Fruit fly (Drosophila melanogaster) ovary, adult (tissue): ENCODE measurements around the gene CG45676.

ENCODE experiments used
- CG17801 ChIP-seq: fragments of 200-800 bp; optimal IDR thresholded peaks from 2 replicates; lab custom pipeline; 2019; ENCODE audit warnings: missing biosample characterization, mild to moderate bottlenecking, missing genetic modification characterization, moderate library complexity; ENCODE audit not compliant: partially characterized antibody

CG45676 gene

DNA sequence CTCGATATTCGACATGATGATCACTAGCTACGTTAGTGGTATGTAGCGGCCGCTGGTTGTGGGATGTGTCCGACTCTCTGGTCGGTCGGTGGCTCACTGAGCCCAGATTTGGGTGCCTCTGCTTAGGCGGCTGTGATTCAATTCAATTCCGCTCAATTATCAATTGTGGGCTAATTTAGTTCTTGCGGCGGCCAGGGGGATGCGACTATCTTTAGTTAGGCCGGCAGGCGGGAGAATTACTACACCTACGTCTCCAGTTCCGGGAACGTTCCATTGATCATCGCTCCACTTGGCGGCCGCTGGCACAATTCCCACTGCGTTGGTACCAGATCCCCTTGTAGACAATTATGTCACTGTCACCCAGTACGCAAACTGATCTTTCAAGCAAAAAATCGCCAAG is at the start of gene CG45676, which contains the start of gene bumpel:
CG45676 (plus strand) TSS at position 318 of the 400 bp plus-strand sequence.
bumpel (minus strand) TSS at position 101 of the 400 bp plus-strand sequence.
- TF ChIP-seq CG17801, result no peak

DNA sequence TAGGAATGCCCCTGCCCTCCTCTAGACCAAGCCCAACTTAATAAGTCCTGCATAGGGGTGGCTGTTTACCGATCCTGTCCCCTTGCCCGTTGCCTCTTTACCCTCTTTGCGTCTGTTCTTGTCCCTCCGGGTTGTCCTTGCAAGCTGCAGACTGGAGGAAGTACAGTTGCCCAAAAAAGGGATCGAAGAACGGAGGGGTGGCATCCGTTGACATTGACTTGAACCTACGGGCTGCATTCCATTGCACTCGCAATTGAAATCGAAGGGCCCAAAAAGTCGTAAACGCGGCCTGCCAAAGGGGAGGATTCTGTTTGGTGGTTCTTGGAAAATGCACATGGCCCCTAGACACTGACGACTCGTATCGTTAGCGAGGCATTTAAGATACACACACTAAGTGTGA is 48.4 kb upstream of the CG45676 start:
- TF ChIP-seq CG17801, result no peak

DNA sequence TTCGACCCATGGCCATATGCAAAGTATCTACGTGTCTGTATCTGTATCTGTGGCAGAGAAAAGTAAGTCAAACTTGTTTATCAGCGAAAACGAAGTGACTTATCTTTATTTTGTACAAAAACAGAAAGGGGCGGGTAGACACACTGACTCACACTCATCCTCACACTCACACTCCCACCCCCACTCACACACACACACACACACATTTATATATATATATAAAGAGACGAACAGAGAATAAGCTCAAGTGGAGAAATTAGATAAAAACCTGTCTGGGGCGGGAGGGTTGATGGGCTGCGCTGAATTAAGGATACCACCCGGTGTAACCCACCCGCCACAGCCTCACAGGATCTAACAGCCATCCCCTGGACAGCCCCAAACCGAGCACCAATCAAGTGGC is 47.9 kb upstream of the CG45676 start:
- TF ChIP-seq CG17801, result no peak

DNA sequence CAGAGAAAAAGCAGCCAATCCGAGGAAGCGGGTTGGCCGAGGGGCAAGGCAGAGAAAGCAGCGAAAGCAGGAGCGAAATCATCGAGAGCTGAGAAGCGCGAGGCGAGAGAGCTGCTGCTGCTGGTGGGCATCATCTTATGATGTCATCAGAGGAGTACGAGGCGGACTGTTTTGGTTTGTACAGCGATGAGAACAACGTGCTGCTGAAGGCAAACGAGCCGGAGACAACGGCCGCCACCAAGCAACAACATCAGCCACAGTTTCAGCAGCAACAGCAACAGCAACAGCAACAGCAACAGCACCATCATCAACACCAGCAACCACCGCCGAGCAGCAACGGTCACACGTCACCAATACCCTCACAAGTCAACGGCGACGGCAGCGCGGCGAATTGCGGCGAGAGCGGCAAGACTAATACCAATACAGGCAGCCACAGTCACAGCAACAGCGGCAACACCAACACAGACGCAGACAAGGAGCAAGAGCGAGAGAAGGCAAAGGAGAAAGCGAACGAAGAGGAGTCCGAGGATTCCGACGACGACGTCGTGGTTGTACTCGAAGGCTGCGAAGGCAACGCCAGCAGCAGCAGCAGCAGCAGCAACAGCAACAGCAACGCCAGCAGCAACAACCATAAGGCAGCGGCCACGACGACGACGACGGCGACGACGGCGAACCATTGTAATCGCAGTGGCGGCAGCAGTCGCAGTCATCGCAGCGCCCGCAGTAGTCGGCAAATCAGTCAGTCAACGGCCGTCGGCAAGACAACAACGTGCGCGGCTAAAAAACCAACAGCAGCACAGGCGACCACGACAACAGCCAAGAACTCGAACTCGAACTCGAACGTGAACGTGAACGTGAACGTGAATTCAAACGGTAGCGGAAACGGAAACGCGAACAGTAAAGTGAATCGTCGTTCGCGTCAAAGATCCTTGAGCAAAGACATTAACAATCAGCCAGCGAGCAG is 46.4 kb upstream of the CG45676 start:
- no peak for TF ChIP-seq CG17801

DNA sequence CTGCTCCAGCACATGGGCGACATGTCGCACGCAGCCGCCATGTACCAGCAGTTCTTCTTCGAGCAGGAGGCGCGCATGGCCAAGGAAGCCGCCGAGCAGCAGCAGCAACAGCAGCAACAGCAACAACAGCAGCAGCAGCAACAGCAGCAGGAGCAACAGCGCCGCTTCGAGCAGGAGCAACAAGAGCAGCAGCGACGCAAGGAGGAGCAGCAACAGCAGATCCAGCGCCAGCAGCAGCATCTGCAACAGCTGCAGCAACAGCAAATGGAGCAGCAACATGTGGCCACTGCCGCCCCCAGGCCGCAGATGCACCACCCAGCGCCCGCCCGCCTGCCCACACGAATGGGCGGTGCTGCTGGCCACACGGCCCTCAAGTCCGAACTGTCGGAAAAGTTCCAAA is 43.5 kb upstream of the CG45676 start:
- no peak for TF ChIP-seq CG17801

DNA sequence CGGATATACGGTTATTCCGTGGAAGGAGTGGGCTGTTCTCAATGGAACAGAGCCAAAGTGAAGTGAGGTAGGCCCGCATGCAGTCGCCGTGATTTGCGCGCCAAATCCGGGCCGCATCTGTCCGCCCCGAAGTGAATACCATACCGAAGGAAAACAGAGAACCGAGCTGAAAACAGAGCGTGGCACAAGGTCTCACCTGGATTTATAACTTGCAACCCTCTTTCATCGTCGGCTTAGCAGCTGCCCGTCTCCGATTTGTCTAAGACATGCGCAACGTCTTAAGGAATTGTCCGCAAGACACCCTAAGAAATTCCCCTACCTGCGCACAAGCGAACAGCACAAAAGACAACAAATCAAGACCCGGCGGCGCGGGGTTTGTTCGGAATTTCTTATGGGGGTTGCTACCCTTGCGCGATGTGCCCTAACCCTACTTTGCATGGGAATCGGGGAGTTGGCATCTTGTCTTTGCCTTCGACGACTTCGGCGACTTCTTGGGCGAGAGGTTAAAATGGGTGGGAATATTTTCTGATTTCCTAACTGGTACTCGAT is 40.0 kb upstream of the CG45676 start:
- TF ChIP-seq CG17801, result no peak

DNA sequence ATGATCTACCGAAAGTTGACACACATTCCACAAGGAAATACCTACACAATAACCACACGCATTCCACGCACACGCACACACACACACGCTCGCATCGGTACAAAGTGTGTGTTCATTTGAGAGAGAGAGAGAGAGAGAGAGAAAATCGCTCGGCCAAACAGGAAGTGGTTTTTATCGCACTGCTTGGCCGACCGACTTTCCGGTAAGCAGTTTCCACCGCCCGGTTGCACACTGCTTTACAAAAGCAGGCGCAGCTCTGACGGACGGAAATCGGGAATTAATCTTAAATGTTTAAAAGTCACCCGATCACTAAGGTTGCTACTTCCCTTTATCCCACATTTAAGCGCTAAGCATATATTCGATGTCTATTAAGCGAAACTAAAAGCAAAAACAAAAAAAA is 25.9 kb upstream of the CG45676 start:
- TF ChIP-seq CG17801, result no peak

DNA sequence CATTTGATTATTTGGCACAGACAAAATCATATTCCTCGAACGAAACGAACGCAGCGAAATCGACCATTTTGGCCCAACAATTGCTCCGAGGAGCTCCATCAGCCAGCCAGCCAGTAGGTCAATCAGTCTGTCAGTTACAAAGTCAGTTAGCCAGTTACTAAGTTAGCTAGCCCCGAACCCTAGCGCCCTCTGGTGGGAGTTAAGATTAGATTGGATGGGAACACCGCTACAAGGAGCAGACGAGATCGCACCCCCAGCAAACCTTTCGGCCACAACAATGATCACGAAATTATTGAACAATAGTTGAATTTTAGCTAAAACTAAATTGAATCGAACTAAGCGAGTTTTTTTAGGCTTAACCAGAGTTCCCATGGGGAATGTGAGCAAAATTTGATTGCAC is 24.8 kb upstream of the CG45676 start:
- TF ChIP-seq CG17801, result no peak

DNA sequence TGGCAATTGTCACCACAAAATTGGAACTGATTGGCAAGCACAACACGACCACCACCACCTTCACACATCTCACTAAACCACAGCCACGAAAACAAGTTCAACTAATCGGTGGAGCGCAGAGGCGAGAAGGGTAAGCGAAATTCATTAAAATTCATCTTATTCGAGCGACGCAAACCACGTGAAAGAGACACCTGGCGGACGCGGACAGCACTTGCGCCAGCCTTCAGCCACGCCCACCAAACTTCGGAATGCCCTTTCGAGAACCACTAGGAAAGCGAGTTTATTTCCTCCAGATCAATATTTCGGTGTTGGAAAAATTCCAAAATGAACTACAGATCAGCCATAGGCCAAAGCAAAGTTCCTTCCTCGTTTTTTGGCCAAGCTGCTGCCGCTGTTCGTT is 23.1 kb upstream of the CG45676 start:
- TF ChIP-seq CG17801, result no peak

DNA sequence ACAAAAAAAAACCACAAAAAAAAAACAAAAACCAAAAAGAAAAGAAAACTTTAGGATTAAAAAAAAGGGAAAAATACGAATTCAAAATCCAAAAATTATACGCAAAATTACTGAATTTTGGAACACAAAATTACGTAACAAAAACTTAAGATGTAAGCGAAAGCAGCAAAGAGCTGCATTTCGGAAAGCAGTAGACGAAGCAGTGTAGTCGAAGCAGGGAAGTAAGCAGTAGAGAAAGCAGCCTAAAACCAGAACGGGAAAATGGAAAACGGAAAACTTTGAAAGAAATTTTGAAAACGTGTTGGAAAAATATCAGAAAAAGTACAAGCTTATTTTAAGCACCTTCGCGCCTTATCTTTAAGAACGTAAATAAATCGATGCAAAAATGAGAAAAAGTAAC is 15.8 kb upstream of the CG45676 start:
- TF ChIP-seq CG17801, result no peak

DNA sequence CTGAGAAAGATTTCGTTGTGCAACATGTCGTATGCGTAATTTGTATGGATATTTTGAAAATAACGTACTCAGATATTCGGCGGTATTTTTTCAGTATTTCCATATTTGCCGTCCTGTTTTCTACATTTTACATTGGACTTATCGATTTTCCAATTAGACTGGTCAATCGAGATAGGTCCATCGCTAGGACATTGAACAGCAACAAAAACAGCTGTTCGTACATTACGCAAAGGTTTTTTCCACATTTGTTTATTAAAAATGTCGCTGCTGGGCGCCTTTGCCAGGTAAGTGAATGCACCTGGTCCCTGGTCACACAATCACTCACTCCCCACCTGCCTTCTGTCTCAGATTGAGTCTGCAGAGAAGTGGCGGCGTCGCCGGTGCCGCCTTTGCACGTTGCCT is 11.0 kb upstream of the CG45676 start, which contains the start of gene mRpL40:
mRpL40 (plus strand) TSS at position 186 of the 402 bp plus-strand sequence.
- no peak for TF ChIP-seq CG17801

DNA sequence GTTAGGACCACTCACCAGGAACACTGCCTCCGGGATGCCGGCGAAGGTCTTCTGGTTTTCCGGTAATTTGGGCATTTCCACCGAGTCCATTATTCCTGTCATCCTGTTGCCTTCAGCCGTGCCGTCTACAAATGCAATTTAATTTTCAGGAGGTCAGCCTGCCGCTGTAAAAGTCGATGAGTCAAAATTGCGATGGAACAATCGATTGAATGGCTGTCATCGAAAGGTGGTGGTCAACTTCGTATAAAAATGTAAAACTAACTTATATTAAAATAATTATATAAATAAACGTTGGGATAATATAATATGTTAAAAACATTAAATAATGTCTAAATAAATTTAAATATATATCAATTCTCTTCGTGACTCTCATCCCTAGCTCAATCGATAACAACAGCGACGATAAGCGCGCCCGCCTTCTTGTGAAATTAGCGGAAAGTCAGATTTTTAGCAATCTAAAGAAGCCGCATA is 9.0 kb upstream of the CG45676 start, which contains the start of the genes mgr and Irbp:
mgr (minus strand) TSS at position 209 of the 471 bp plus-strand sequence.
Irbp (plus strand) TSS at position 381 of the 471 bp plus-strand sequence.
- peak; percentile 97 for TF ChIP-seq CG17801

DNA sequence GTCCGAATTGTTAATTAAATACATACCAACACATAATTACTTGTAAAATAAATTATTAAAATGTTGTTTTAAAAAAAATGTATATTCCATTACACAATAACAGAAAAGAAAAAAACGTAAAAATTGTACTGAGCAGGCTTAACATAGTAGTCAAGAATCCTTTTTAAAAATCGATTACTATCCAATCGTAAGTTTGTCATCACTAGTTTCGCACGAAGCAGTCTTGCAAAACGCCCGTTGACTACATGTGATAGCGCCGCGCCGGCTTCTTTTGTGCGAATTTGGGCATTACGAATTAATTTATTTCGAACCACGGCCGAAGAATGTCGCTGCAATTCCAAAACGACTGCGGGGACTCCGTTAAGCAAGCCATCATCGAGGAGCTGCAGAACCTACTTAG is 6.3 kb upstream of the CG45676 start, which contains the start of gene Ipo9:
Ipo9 (plus strand) TSS at position 152 of the 400 bp plus-strand sequence.
- TF ChIP-seq CG17801, result no peak

DNA sequence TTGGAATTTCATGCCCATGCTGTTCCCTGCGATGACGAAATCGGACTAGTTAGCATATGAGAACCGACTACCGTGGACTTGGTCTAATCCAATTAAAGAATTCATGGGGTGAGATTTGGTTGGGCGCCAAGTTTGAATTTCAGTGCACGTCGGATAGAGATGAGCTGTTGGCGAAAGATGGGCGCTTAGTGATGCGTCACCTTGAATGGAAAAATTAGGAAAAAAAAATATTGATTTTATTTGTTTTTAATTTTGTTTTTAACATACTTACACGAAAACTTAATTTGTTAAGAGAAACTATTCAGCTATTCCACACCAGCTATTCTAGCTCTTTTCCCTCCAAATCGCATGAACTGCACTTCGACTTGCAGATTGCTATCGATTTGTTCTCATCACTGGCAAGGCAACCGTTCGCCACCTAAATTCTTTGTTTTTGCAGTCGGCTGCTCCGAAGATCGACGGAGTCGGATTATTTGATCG is 3.0 kb downstream of the CG45676 start, which contains the start of the genes ninaG and Sptz:
ninaG (minus strand) TSS at position 51 of the 480 bp plus-strand sequence.
Sptz (plus strand) TSS at position 450 of the 480 bp plus-strand sequence.
- TF ChIP-seq CG17801, result peak; percentile 83

DNA sequence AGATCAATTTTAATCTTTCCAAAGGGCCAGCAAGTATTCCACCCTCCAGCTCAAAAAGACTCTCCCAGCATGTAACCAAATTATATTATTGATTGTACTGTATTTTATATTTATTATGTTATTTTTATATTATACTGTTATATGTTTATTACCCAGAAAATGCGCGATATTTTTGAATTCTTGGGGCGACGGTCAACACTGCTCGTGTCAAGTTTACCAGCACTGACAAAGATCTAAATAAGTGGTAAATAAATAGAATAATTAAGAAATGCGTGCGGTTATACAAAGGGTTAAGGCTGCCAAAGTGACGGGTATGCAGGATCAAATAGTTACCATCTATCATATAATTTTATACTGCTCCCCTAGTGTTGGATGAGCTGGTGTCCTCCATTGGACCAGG is 11.1 kb downstream of the CG45676 start, which contains the start of gene Dtd:
Dtd (plus strand) TSS at position 248 of the 400 bp plus-strand sequence.
- no peak for TF ChIP-seq CG17801

DNA sequence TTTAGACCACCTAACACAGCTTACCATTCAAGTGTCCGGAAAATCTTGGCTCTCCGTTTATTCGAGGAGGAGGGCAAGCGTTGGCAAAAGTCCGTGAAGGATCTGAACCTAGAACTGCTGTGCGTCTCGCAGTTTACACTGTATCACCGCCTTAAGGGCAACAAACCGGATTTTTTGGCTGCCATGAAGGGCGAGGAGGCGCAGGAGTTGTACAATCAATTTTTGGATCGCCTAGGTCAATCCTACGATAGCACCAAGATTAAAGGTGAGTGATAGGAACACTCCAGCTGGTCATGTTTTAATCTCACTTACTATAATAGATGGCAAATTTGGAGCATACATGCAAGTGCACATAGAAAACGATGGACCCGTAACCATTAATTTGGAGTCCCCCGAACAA is 11.6 kb downstream of the CG45676 start:
- TF ChIP-seq CG17801, result no peak
